Worm (Caenorhabditis elegans) whole organism, late embryonic: ENCODE measurements around the gene ZK662.5.

ENCODE experiments used
- F13H6.1 ChIP-seq: sonication (generic microtip); optimal IDR thresholded peaks from 2 replicates; lab custom pipeline; 2016; ENCODE audit warnings: missing genetic modification characterization, missing compliant biosample characterization
- dmd-4 ChIP-seq: sonication (generic microtip); optimal IDR thresholded peaks from 2 replicates; lab custom pipeline; 2016; ENCODE audit warnings: borderline replicate concordance, missing genetic modification characterization, missing compliant biosample characterization
- fkh-10 ChIP-seq: fragments of 150-350 bp; optimal IDR thresholded peaks from 2 replicates; lab custom pipeline; 2014; ENCODE audit warnings: missing biosample characterization, missing genetic modification reagents, missing genetic modification characterization
- pha-4 ChIP-seq: fragments of 150-350 bp; optimal IDR thresholded peaks from 2 replicates; lab custom pipeline; 2018; ENCODE audit warnings: missing biosample characterization, missing genetic modification reagents, missing genetic modification characterization
- pros-1 ChIP-seq: fragments of 150-350 bp; optimal IDR thresholded peaks from 2 replicates; lab custom pipeline; 2014; ENCODE audit warnings: missing biosample characterization, missing genetic modification reagents, missing genetic modification characterization
- rnt-1 ChIP-seq: sonication (generic microtip); optimal IDR thresholded peaks from 2 replicates; lab custom pipeline; 2016; ENCODE audit warnings: missing genetic modification characterization, missing compliant biosample characterization
- tbx-2 ChIP-seq: sonication (generic microtip); optimal IDR thresholded peaks from 2 replicates; lab custom pipeline; 2016; ENCODE audit warnings: missing genetic modification characterization, missing compliant biosample characterization
- unc-55 ChIP-seq: sonication (generic microtip); optimal IDR thresholded peaks from 2 replicates; lab custom pipeline; 2017; ENCODE audit warnings: missing biosample characterization, missing genetic modification reagents, missing genetic modification characterization

DNA sequence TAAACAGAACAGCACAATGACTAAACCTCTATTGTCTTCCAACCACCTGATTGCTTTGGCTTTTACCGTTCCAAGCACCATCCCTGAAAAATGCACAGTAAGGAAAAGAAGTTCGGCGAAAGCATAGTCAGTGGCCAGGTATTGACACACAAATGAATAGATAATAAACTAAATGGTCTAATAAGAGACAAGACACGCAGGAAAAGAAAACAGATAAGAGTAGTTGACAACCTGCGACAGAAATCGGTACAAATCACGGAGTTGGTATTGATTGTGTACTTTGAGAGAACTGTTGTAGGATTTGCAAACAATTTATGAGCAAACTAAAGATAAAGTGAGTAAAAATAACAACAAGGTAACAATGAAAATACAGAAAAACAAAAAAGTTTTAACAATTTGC is 50.0 kb downstream of the ZK662.5 start, which contains the start of gene Y7A5A.1:
- TF ChIP-seq fkh-10 (GFP tag; lab: Kevin White, UChicago) (no peak), tbx-2 (tag; lab: Kevin White, UChicago) (no peak), rnt-1 (no peak), unc-55 (GFP tag; lab: Kevin White, UChicago) (no peak), dmd-4 (no peak), pha-4 (tag; lab: Kevin White, UChicago) (no peak), pros-1 (tag; lab: Kevin White, UChicago) (no peak), F13H6.1 (no peak)
